Fruit fly (Drosophila melanogaster): ENCODE measurements around the gene MED17.

Gene MED17

DNA sequence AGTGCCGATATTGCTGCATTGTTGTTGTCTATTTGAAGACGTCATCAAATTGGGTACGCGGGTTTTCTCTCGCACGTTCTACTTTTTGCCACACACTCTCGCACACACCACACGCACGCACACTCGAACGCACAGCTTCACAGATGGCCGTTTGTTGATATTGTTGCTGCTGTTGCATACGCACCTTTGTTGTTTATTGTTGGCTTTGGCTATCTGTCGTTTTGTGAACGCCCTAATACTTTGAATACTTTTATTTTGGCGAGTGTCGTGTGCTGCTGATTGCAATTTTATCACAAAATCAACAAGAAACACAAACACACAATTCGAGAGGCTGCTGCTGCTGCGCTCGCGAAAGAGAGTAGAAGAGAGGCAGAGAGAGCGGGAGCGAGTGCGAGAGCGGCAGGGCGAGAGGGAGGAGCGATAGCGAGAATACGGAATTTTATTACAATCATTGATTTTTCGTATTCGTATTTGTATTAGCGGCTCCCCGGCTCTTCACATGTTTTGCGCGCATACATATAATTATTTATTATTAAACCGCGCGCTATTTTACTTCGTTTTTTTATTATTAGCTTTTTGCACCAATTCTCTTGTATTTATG lies 9.7 kb downstream of the MED17 start (continued):
- TF ChIP-seq CG10543 (GFP tag; optimal IDR thresholded peaks at IDR 0.05) (peak; percentile 48), CG6813 (GFP tag; optimal IDR thresholded peaks at IDR 0.05) (peak; percentile 58), CG6254 (GFP tag; optimal IDR thresholded peaks at IDR 0.05) (no peak), pfk (GFP tag; optimal IDR thresholded peaks at IDR 0.05) (peak; percentile 39), Ets97D (GFP tag; optimal IDR thresholded peaks at IDR 0.05) (peak; percentile 25), CG10431 (GFP tag; optimal IDR thresholded peaks at IDR 0.05) (no peak), corto (GFP tag; optimal IDR thresholded peaks at IDR 0.05) (peak; percentile 18), bowl (GFP tag; IDR thresholded peaks at IDR 0.05) (no peak), sens (GFP tag) (peak; percentile 90), Hmr (GFP tag; optimal IDR thresholded peaks at IDR 0.05) (peak; percentile 42), CG6654 (GFP tag; optimal IDR thresholded peaks at IDR 0.05) (no peak), dpn (GFP tag; optimal IDR thresholded peaks at IDR 0.05) (peak; percentile 26 to 34), CG17829 (tag; optimal IDR thresholded peaks at IDR 0.05) (peak; percentile 26), Bdp1 (GFP tag; optimal IDR thresholded peaks at IDR 0.05) (peak; percentile 37), CG10654 (GFP tag; optimal IDR thresholded peaks at IDR 0.05) (peak; percentile 9), exex (tag; optimal IDR thresholded peaks at IDR 0.05) (no peak), CG12769 (tag; optimal IDR thresholded peaks at IDR 0.05) (peak; percentile 34)

DNA sequence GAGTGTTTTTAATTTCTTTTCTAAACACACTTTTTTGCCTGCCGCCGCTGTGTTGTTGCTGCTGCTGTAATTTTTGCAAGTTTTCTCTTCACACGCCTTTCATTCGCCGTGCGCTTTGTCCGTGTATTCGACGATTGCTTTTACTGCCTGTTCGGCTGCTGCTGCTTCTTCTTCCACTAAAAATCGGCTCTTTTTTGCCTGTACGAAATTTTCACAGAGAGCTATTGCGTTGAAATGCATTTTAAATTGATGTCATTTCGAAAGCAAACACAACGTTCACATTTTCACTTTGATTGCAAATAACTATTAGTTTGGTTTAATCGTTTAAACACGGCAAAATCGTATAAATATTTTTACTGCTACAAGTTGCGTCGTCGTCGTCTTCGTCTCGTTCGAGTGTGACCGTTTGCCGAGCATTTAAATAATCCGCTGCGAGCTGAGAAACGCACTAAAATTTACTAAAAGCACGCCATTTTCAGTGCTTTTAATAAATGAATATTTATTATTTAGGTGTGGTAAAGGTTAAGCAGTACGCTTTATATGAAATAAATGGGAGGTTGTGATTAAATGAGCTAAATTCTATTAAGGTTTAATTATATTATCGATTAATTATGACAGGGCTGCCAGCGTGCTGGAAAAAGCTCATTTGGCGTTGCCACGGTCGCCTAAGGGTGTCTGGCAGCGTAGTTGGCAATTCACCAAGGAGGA lies 10.5 kb downstream of the MED17 start, which contains the start of the genes Ssdp and CG7985:
Gene Ssdp (minus strand): TSS at position 419 of the 708 bp plus-strand sequence.
Gene CG7985 (plus strand): TSS at position 681 of the 708 bp plus-strand sequence.
- TF ChIP-seq CG10267 (tag; optimal IDR thresholded peaks at IDR 0.05) (peak; percentile 8), fd102C (GFP tag; optimal IDR thresholded peaks at IDR 0.05) (no peak), CG7556 (GFP tag; optimal IDR thresholded peaks at IDR 0.05) (no peak), gfzf (GFP tag; optimal IDR thresholded peaks at IDR 0.05) (peak; percentile 81), CG1603 (tag; optimal IDR thresholded peaks at IDR 0.05) (peak; percentile 27), pzg (GFP tag; optimal IDR thresholded peaks at IDR 0.05) (peak; percentile 87), CTCF (GFP tag; optimal IDR thresholded peaks at IDR 0.05) (peak; percentile 16), lab (GFP tag; optimal IDR thresholded peaks at IDR 0.05) (no peak), Max (GFP tag; optimal IDR thresholded peaks at IDR 0.05) (peak; percentile 24), CG2116 (GFP tag; optimal IDR thresholded peaks at IDR 0.05) (peak; percentile 71), bcd (GFP tag; optimal IDR thresholded peaks at IDR 0.05) (peak; percentile 26), Xbp1 (GFP tag; optimal IDR thresholded peaks at IDR 0.05) (peak; percentile 3), CG12659 (GFP tag; optimal IDR thresholded peaks at IDR 0.05) (peak; percentile 74), al (GFP tag; IDR thresholded peaks at IDR 0.05) (no peak), CG2120 (GFP tag; optimal IDR thresholded peaks at IDR 0.05) (peak; percentile 33), CG10147 (GFP tag; optimal IDR thresholded peaks at IDR 0.05) (peak; percentile 12), schlank (tag; optimal IDR thresholded peaks at IDR 0.05) (no peak), CG15601 (tag; optimal IDR thresholded peaks at IDR 0.05) (no peak), trem (tag; optimal IDR thresholded peaks at IDR 0.05) (peak; percentile 64), esg (GFP tag; conservative IDR thresholded peaks at IDR 0.05) (no peak), CG34376 (GFP tag; optimal IDR thresholded peaks at IDR 0.05) (no peak), BEAF-32 (GFP tag; optimal IDR thresholded peaks at IDR 0.05) (peak; percentile 66), Dfd (GFP tag; optimal IDR thresholded peaks at IDR 0.05) (no peak), vvl (GFP tag; IDR thresholded peaks at IDR 0.05) (no peak), CG14710 (tag; optimal IDR thresholded peaks at IDR 0.05) (peak; percentile 47), CG31388 (GFP tag; optimal IDR thresholded peaks at IDR 0.05) (no peak), CoRest (tag; optimal IDR thresholded peaks at IDR 0.05) (peak; percentile 46), CG17829 (tag; optimal IDR thresholded peaks at IDR 0.05) (no peak), seq (GFP tag; IDR thresholded peaks at IDR 0.05) (no peak), exex (tag; optimal IDR thresholded peaks at IDR 0.05) (no peak), CG10462 (GFP tag; optimal IDR thresholded peaks at IDR 0.05) (no peak), Lhr (GFP tag; optimal IDR thresholded peaks at IDR 0.05) (peak; percentile 79), sens (GFP tag) (peak; percentile 14)
